Worm (Caenorhabditis elegans) whole organism, early embryonic: Measurements from ENCODE around the gene F57A8.1.

ENCODE experiments used
- B0310.2 ChIP-seq: sonication (generic microtip); optimal IDR thresholded peaks from 2 replicates; lab custom pipeline; 2016; ENCODE audit warnings: mild to moderate bottlenecking, missing genetic modification characterization, missing compliant biosample characterization
- hnd-1 ChIP-seq: sonication (generic microtip); optimal IDR thresholded peaks from 2 replicates; lab custom pipeline; 2016; ENCODE audit warnings: missing genetic modification characterization, missing compliant biosample characterization

DNA sequence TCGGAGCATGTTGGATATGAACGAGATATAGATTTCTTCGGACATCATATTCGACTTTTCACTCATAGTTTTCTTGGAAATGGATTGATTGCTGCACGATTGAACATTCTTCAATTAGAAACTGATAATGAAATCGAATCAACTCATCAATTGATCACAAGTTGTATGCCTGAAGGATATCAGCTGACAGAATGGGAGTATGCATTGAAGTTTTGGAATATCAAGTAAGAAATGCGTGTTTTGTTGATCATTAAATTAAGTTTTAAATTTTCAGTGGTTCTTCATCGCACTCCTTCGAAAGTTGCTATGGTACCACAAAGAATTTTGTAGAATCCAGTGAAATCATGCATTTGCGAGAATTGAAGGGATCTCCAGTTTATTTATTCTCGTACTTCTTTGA is 30.8 kb upstream of the F57A8.1 start:
- no peak for TF ChIP-seq B0310.2 (tag; lab: Kevin White, UChicago)
- TF ChIP-seq hnd-1 (tag; lab: Kevin White, UChicago), result no peak
